Worm (Caenorhabditis elegans) whole organism, L2 larva: ENCODE data around the gene clec-246.

ENCODE experiments used
- ZK546.5 ChIP-seq: sonication (generic microtip); optimal IDR thresholded peaks from 2 replicates; lab custom pipeline; 2017; ENCODE audit warnings: missing biosample characterization, missing genetic modification characterization
- nhr-6 ChIP-seq: fragments of 150-350 bp; optimal IDR thresholded peaks from 2 replicates; lab custom pipeline; 2014; ENCODE audit warnings: missing biosample characterization, missing genetic modification characterization
- nhr-77 ChIP-seq: fragments of 150-350 bp; optimal IDR thresholded peaks from 2 replicates; lab custom pipeline; 2014; ENCODE audit warnings: missing biosample characterization, missing genetic modification characterization

- TF ChIP-seq nhr-77 (no peak), nhr-6 (tag; lab: Kevin White, UChicago) (no peak), ZK546.5 (tag; lab: Kevin White, UChicago) (no peak)
Measured at ce11 chrV:18163434-18163833, 25.8 kb upstream of the clec-246 start.
